Worm (Caenorhabditis elegans): ENCODE measurements around the gene R05F9.7.
"Not testable (repeated sequence)": the region's sequence is repeated elsewhere in the genome, so short reads cannot be mapped to it uniquely, and the experiment has no call there.

Gene R05F9.7

DNA sequence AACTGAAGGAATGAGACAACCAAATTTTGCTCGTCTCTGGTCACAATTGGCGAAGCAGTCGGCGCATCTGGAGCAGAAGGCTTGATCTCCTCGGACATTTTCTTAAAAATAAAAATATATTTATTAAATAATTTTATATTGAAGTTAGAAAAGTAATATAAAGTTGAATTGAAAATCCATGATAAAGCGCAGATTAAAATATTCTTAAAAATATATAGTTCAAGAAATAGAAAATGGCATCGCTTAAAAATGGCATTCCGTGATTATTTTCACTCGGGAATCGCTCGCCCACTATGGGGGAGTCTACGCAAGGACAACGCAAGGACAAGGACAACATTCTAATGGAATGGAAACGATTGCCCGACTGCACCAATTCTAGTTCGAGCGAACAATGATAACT is 17.6 kb downstream of the R05F9.7 start, which contains the start of gene sgt-1:
TSS of gene sgt-1 (minus strand) at position 101 of the 400 bp plus-strand sequence.
- TF ChIP-seq unc-62 (GFP tag; optimal IDR thresholded peaks at IDR 0.05), result not testable (repeated sequence)

DNA sequence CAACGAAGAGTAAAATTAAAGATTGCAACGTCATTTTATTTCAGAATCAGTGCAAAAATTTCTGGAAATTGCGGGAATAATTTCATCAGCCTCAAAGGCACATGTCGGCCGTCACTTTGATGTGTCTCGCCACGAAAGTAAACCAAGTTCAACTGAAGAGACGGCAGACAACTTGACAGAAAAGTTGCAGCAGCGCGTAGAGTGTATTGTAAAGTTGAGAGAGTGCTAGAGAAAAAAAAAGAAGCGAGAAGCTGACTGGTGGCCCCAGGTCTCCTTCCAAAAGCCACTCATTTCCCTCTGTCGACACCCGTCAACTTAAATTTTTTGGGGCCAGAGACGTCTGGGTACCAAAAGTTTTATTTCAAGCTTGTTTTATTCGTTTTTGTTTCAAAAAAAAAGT is 18.2 kb downstream of the R05F9.7 start:
- no peak for TF ChIP-seq unc-62 (GFP tag; optimal IDR thresholded peaks at IDR 0.05)

DNA sequence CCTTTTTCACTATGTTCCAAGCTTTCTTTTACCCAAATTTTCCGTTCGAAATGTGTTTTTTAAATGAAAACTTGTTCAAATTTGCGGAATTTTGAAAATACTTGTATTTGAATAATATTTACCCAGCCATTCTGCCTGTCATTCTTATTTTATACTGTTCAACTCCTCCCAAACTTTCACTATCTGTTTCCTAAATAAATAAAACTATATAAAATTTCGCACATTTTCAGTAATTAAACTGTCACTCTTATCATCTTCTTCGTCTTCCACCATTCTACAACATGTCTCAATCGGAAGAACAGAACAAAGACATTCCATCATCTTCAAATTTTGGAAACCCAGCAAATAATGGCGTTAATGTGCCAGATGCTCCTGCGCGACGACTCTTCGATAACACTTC is 18.7 kb downstream of the R05F9.7 start, which contains the start of gene btbd-10:
TSS of gene btbd-10 (plus strand) at position 231 of the 400 bp plus-strand sequence.
- no peak for TF ChIP-seq unc-62 (GFP tag; optimal IDR thresholded peaks at IDR 0.05)

DNA sequence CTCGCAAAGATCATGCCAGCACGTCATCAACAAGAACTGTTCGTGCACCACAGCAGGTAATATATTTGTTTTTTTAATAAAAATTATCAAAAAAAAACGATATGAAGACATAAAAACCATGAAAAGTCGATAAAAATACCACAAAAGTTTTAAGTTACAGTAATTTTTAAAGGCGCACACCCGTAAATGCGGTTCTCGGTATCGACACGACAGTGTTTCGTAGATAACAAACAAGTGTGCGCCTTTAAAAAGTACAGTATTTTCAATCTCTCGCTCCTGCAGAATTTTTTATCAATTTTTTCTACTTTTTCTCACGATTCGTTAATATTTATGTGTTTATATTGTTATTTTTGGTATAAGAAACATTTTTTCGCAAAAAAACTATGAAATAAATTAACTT is 19.3 kb downstream of the R05F9.7 start:
- TF ChIP-seq unc-62 (GFP tag; optimal IDR thresholded peaks at IDR 0.05), result no peak

DNA sequence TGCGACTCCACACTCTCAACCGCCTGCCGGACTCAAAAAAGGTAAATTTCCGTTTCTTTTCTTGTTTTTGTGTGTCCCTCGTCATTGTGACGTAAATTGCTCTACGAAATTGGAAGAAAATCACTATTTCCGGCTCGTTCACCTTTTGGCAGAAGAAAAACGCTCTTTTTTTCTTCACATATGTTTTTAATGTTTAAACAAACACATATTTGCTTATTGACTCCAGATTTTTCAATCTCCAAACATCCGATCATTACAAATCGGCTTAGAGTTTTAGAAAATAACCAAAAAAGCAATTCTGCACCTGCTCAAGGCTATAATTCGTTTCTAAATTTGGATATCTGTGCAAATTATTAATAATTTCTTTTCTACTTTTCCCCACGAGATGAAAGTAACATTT is 19.8 kb downstream of the R05F9.7 start:
- no peak for TF ChIP-seq unc-62 (GFP tag; optimal IDR thresholded peaks at IDR 0.05)

DNA sequence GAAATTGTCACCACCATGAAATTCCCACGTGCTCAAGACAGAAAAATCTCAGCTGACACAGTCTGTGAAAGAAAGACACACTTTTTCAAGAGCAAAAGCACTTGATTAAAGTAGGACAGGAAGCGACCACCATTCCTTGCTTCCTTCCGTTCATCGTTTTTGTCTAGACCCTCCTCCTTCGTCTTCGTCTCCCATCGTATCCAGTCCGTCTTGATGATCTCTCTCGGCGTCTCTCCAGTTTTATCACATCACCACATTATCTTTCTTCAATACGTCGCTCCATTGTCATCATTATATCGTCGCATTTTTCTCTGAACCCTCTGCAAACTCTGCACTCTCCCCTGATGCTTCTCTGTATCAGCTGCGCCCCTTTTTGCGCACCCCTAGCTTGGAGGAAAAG is 22.1 kb downstream of the R05F9.7 start:
- no peak for TF ChIP-seq unc-62 (GFP tag; optimal IDR thresholded peaks at IDR 0.05)

DNA sequence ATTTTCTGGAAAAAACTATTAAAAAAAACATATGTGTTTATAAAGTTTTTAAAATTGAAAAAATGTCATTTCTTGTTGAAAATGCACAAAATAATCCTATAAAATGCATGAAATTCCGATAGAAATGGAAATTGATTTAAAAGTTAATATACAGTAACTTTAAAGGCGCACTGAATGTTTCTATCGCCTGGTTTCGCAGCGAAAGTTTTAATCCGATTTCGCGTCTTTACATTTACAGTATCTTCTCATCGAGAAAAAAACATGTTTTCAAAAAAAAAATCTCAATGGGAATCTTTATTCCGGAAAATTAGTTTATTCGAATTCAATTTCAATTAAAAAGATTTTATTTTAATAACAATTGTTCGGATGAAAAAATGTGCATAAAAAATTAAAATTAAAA is 28.1 kb downstream of the R05F9.7 start, which contains the start of gene R05F9.11:
TSS of gene R05F9.11 (minus strand) at position 5 of the 400 bp plus-strand sequence.
- TF ChIP-seq unc-62 (GFP tag; optimal IDR thresholded peaks at IDR 0.05), result no peak

DNA sequence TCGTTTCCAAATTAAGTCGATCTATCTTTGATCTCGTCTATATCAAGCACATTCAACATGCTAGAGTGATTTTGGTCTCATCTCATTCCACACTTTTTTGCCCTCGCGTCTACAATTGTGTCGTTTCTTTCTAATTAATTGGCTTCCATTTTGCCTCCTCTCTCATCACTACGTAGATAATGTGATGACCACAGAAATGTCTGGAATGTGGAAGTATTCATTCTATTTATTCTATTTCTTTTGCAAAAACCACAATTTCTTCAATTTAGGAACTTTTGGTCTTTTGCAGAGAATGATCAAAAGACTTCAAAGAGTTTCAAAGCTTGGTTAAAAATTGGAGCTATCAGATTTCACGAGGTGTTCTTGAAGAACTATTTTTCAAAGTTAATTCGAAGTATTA is 29.5 kb downstream of the R05F9.7 start:
- TF ChIP-seq unc-62 (GFP tag; optimal IDR thresholded peaks at IDR 0.05), result no peak

DNA sequence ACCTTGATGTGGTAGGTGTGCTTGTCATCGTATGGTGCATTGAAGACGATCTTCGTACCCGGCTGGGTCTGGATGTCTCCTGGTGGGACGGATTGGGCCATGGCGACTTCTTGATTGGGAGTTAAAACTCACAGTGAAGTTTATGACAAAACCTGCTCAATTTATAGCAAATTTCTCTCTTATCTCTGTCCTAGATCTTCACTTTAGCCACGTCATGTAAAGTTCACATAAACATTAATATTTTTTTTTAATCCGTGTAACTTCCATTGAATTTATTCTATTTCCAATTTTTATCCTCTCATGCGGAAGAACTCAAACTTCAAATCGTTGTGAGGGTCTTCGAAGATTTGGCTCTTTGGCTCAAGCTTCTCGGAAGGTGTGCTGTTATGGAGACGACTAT is 30.4 kb downstream of the R05F9.7 start, which contains the start of gene msp-31:
TSS of gene msp-31 (minus strand) at position 101 of the 400 bp plus-strand sequence.
- TF ChIP-seq unc-62 (GFP tag; optimal IDR thresholded peaks at IDR 0.05), result not testable (repeated sequence)

DNA sequence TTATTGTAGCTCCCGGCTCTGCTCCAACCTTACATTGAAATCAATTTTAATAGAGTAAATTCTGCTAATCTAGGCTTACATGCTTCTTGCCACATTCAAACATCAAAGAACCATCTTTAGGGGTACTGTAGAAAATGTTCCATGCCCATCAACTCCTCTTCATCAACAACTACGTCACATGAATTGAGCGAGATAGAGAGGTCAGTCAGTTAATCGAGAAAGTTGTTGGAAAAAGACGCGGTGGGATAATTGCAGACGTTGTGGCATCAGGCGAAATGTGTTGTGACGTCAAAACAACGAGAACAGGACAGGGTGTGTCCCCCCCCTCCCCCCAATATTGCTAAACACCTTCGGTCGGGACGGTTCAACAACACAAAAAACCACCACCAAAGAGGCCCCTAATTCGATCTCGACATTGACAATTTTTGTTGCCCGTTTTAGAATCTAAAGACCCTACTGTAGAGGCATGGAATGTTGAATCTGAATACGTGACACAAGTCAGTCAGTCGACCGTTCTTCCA is 32.5 kb downstream of the R05F9.7 start:
- TF ChIP-seq unc-62 (GFP tag; optimal IDR thresholded peaks at IDR 0.05), result no peak

DNA sequence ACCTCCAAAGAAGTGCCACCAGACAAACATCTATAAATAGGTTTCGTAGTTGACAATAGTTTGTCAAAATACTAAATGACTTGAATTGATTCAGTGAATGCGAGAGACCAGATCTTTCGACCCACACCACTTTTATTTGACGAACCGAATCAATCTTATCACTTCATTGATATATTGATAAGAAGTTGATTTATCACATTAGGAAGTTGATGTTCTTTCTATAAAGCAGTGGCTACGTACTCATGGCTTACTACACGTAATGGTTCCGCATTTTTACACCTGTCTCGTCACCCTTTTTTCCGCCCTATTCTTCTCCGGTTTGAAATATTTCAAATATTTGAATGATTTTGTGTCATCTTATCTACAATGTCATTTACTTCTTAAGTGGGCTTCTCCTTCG is 34.5 kb downstream of the R05F9.7 start:
- TF ChIP-seq unc-62 (GFP tag; optimal IDR thresholded peaks at IDR 0.05), result no peak

DNA sequence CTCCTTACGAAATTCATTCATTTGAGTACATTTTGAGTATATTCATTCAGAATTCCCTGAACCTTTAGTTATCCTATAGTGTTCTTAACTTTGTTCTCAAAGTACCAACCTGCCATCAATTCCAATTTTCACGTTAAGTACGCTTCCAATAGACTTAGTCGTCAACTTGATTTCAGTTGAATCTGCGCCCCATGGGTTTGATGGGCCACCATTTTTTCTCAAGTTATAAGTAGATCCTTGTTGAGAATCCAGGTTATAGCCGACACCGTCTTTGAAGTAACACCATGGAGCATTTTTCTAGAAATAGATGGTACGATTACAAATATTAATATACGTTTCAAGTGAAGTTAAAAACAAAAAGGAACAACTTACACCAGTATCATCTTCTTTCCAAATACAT is 38.7 kb downstream of the R05F9.7 start:
- TF ChIP-seq unc-62 (GFP tag; optimal IDR thresholded peaks at IDR 0.05), result no peak

DNA sequence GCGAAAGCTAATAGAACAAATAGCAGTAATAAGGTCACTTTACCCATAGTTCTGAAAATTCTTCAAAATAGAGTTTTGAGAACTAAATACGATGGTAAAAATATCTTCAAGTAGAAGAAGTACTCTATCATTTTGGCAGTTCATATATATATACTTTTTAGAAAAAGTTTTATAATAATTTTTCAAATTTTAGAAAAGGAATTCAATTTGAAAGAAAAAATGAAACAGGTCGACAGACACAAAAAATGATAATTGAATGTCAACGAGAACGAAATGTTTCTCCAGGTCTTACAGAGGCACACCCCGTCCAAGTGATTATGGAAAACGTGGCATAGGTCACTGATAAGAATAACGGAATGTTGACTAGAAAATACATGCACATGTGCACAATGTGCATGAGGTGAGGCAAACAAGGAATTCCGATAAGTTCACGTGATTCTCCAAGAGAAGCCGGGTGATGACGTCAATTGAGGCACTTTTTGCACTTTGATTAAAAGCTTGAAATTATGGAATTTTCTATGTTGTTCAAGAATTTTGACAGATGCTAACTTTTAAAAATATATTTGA is 39.2 kb downstream of the R05F9.7 start, which contains the start of gene aagr-2:
TSS of gene aagr-2 (minus strand) at position 51 of the 567 bp plus-strand sequence.
- TF ChIP-seq unc-62 (GFP tag; optimal IDR thresholded peaks at IDR 0.05), result no peak

DNA sequence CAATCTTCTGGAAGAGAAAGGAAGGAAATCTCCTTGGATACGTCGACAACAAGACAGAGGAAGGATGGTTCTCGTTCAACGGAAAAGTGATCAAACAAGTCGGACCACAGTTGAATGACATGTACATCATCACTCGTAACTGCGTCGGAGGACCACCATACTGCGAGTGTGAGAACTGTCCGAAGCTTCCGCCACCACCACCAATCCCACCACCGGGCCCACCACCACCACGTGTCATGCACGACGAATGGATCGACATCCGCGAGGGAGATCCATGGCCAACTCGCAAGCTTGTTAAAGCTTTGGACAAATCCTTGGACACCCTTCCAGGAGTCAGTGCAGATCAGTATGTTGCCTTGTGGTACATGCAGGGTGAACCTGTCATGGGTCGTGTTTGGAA is 45.2 kb downstream of the R05F9.7 start:
- no peak for TF ChIP-seq unc-62 (GFP tag; optimal IDR thresholded peaks at IDR 0.05)

DNA sequence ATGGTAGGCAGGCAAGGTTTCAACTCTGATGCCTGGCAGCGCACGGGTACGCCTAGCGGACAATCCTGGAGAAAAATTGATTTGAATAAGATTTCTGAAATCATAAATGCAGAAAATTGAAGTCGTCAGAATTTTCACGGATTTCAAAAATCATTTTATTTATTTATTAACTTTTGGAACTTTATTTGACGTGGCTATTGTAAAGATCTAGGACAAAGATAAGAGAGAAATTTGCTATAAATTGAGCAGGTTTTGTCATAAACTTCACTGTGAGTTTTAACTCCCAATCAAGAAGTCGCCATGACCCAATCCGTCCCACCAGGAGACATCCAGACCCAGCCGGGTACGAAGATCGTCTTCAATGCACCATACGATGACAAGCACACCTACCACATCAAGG is 46.7 kb downstream of the R05F9.7 start, which contains the start of gene msp-152:
TSS of gene msp-152 (plus strand) at position 301 of the 400 bp plus-strand sequence.
- not testable (repeated sequence) for TF ChIP-seq unc-62 (GFP tag; optimal IDR thresholded peaks at IDR 0.05)

DNA sequence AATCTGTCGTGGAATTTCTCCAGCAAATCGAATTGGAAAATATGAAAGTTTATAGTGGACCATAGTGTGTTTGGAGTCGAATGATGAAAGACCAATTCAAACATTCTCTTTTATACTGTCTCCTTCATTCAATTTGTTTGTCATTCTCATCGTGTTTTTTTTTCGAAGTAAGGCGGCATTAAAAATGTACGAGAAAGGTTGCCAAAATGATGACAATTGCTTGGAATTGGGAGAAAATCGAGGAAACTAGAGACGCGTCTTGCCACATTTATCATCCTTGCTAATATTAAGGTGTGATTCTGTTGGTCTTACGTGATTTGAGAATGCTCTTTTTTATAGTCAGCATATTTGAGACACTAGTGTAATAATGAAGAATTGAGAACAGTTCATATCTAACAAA is 48.9 kb downstream of the R05F9.7 start, which contains the start of gene gst-30:
TSS of gene gst-30 (minus strand) at position 101 of the 400 bp plus-strand sequence.
- no peak for TF ChIP-seq unc-62 (GFP tag; optimal IDR thresholded peaks at IDR 0.05)

DNA sequence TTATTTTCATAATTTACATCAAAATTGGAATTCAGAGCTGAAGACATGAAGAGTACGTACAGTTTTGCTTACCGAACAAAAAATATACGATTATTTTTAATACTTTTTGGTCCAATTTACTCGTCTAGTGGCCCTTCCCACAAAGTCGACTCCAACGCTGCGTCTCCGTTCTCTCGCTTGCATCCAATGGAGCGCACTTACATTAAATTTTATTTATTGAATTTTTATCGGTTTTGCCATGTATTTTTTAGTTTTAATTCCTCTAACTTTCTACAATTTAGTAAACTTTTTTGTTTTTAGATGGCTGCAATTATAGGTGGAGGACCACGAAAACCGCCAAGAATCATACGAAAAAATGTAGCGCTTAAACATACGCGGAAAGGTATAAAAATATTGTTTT is 49.4 kb downstream of the R05F9.7 start, which contains the start of gene ZK546.5:
TSS of gene ZK546.5 (plus strand) at position 301 of the 400 bp plus-strand sequence.
- no peak for TF ChIP-seq unc-62 (GFP tag; optimal IDR thresholded peaks at IDR 0.05)

All from whole organism, dauer.